Worm (Caenorhabditis elegans): ENCODE data around the gene C05B5.2.

Gene C05B5.2

ce11 chrIII:9986827-9987429, 13.4 kb downstream of the C05B5.2 start, which contains the start of gene C05B5.12:
Gene C05B5.12, plus strand, starts transcription at chrIII:9987379.
- no peak for TF ChIP-seq ceh-20 (GFP tag; IDR thresholded peaks at IDR 0.05)
- no peak for TF ChIP-seq attf-4 (tag; optimal IDR thresholded peaks at IDR 0.05)
- no peak for TF ChIP-seq nhr-41 (GFP tag; IDR thresholded peaks at IDR 0.05)
- TF ChIP-seq ZK337.2 (GFP tag; IDR thresholded peaks at IDR 0.05) = no peak
- no peak for TF ChIP-seq nhr-10 (tag; optimal IDR thresholded peaks at IDR 0.05)
- no peak for TF ChIP-seq mdl-1 (tag; optimal IDR thresholded peaks at IDR 0.05)
- peak; percentile 61 for TF ChIP-seq aha-1 (tag)

- no peak for TF ChIP-seq saeg-2 (GFP tag; IDR thresholded peaks at IDR 0.05)
- no peak for TF ChIP-seq mes-2 (tag; optimal IDR thresholded peaks at IDR 0.05; ENCODE audit: poor library complexity, severe bottlenecking)
- no peak for TF ChIP-seq spr-1 (tag; optimal IDR thresholded peaks at IDR 0.05)
- TF ChIP-seq T26A8.4 (GFP tag; IDR thresholded peaks at IDR 0.05) = no peak
- no peak for TF ChIP-seq nhr-28 (tag; optimal IDR thresholded peaks at IDR 0.05)
- TF ChIP-seq ZK337.2 (GFP tag; IDR thresholded peaks at IDR 0.05) = no peak
- TF ChIP-seq mxl-3 (GFP tag; optimal IDR thresholded peaks at IDR 0.05) = no peak
- TF ChIP-seq lim-7 (GFP tag; IDR thresholded peaks at IDR 0.05) = no peak
- TF ChIP-seq aly-2 (tag; optimal IDR thresholded peaks at IDR 0.05) = no peak
- TF ChIP-seq pqm-1 (tag; optimal IDR thresholded peaks at IDR 0.05) = no peak
- TF ChIP-seq tag-97 (GFP tag; IDR thresholded peaks at IDR 0.05) = no peak
- TF ChIP-seq rbr-2 (tag; optimal IDR thresholded peaks at IDR 0.05) = no peak
- no peak for TF ChIP-seq ztf-11 (tag; optimal IDR thresholded peaks at IDR 0.05)
- no peak for TF ChIP-seq ceh-32 (tag; optimal IDR thresholded peaks at IDR 0.05; ENCODE audit: poor library complexity)
- TF ChIP-seq hlh-11 (tag; optimal IDR thresholded peaks at IDR 0.05) = no peak
Observed at ce11 chrIII:9985542-9985941, 14.8 kb downstream of the C05B5.2 start.

ce11 chrIII:9984604-9985003, 15.7 kb downstream of the C05B5.2 start:
- TF ChIP-seq aha-1 (tag) (peak; percentile 65), daf-12 (tag; optimal IDR thresholded peaks at IDR 0.05) (no peak)

ce11 chrIII:9982119-9982642, 18.1 kb downstream of the C05B5.2 start:
- no peak for TF ChIP-seq ceh-44 (GFP tag; IDR thresholded peaks at IDR 0.05)
- no peak for TF ChIP-seq F44E2.7 (GFP tag; IDR thresholded peaks at IDR 0.05)
- TF ChIP-seq aha-1 (tag) = peak; percentile 66
- TF ChIP-seq R02D3.7 (tag; optimal IDR thresholded peaks at IDR 0.05) = no peak
- no peak for TF ChIP-seq F10B5.3 (tag; optimal IDR thresholded peaks at IDR 0.05)
- no peak for TF ChIP-seq lin-38 (GFP tag; IDR thresholded peaks at IDR 0.05)
- TF ChIP-seq unc-62 (GFP tag; optimal IDR thresholded peaks at IDR 0.05 in 1 of 2) = peak in 1 of 2 experiments; percentile 58
- no peak for TF ChIP-seq unc-62 (tag; optimal IDR thresholded peaks at IDR 0.05)

- TF ChIP-seq zag-1 (tag; optimal IDR thresholded peaks at IDR 0.05) = no peak
- TF ChIP-seq nhr-10 (tag; optimal IDR thresholded peaks at IDR 0.05) = no peak
- no peak for TF ChIP-seq Y105C5A.15 (GFP tag; IDR thresholded peaks at IDR 0.05)
- no peak for TF ChIP-seq dmd-9 (GFP tag; IDR thresholded peaks at IDR 0.05)
- TF ChIP-seq R02D3.7 (tag; optimal IDR thresholded peaks at IDR 0.05) = no peak
- TF ChIP-seq mdt-29 (GFP tag; IDR thresholded peaks at IDR 0.05) = no peak
- no peak for TF ChIP-seq madf-9 (GFP tag; conservative IDR thresholded peaks at IDR 0.05)
- no peak for TF ChIP-seq nhr-48 (tag; optimal IDR thresholded peaks at IDR 0.05)
- TF ChIP-seq D1046.2 (GFP tag; IDR thresholded peaks at IDR 0.05) = no peak
- no peak for TF ChIP-seq egl-43 (GFP tag; IDR thresholded peaks at IDR 0.05)
- no peak for TF ChIP-seq madf-5 (GFP tag; IDR thresholded peaks at IDR 0.05)
- TF ChIP-seq lin-15B (tag; optimal IDR thresholded peaks at IDR 0.05) = no peak
- TF ChIP-seq F49E8.2 (tag; optimal IDR thresholded peaks at IDR 0.05; ENCODE audit: borderline replicate concordance) = no peak
Observed at ce11 chrIII:9973765-9974164, 26.6 kb downstream of the C05B5.2 start, which contains the start of gene R10E12.2. Gene R10E12.2, minus strand, starts transcription at chrIII:9973865.
